Fruit fly (Drosophila melanogaster): ENCODE measurements around the gene mRpL2.

mRpL2 gene

DNA sequence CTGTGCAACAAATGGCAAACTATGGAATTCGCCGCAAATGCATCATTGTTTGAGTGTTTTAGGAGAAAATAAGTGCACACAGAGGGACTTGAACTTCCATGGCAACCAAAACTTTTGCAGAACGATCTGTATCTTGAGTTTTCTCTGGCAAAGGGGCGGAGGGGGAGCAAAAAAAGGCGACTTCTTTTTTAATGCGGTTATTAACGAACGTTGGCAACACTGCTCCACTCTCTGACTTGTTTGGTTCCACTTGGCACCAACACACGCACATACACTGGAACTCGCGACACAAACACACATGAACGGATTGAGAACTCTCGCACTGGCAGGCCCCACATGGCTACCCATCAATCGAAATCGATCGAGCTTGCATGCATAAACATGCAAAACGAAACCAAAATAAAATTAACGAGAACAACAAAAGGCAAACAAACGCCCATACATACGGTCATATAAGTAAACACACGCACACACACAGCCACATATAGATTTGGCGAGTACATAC is 1.2 kb upstream of the mRpL2 start (continued):
- TF ChIP-seq HLH4C (GFP tag; IDR thresholded peaks at IDR 0.05; ENCODE audit: partially characterized antibody) (no peak), CG6854 (GFP tag; optimal IDR thresholded peaks at IDR 0.05) (no peak), repo (GFP tag; optimal IDR thresholded peaks at IDR 0.05) (no peak), CG12236 (GFP tag; optimal IDR thresholded peaks at IDR 0.05) (no peak), CG6654 (GFP tag; optimal IDR thresholded peaks at IDR 0.05) (no peak), sd (tag; optimal IDR thresholded peaks at IDR 0.05) (no peak), vfl (GFP tag; optimal IDR thresholded peaks at IDR 0.05) (no peak), ATbp (GFP tag; optimal IDR thresholded peaks at IDR 0.05) (no peak), nau (GFP tag; optimal IDR thresholded peaks at IDR 0.05) (no peak), pros (GFP tag; optimal IDR thresholded peaks at IDR 0.05) (no peak), prd (optimal IDR thresholded peaks at IDR 0.05) (no peak), prd (GFP tag; IDR thresholded peaks at IDR 0.05) (0 out of 3 replicates have a peak, but pooled peaks have one; percentile 9), Atf-2 (GFP tag; optimal IDR thresholded peaks at IDR 0.05) (no peak), Hr51 (GFP tag; optimal IDR thresholded peaks at IDR 0.05) (no peak), Neu2 (GFP tag; optimal IDR thresholded peaks at IDR 0.05; ENCODE audit: borderline replicate concordance) (no peak), ash1 (GFP tag; optimal IDR thresholded peaks at IDR 0.05) (no peak), gcm (GFP tag; optimal IDR thresholded peaks at IDR 0.05) (no peak), CG12391 (tag; optimal IDR thresholded peaks at IDR 0.05) (no peak), CG33557 (GFP tag; optimal IDR thresholded peaks at IDR 0.05) (no peak), CG17802 (tag; optimal IDR thresholded peaks at IDR 0.05) (no peak), luna (GFP tag; optimal IDR thresholded peaks at IDR 0.05) (no peak), CG18476 (GFP tag; optimal IDR thresholded peaks at IDR 0.05) (no peak), CG10654 (GFP tag; optimal IDR thresholded peaks at IDR 0.05) (no peak), ranshi (GFP tag; IDR thresholded peaks at IDR 0.05) (no peak), CG15479 (GFP tag; optimal IDR thresholded peaks at IDR 0.05) (no peak), Stat92E (GFP tag; optimal IDR thresholded peaks at IDR 0.05) (no peak), MTF-1 (GFP tag; optimal IDR thresholded peaks at IDR 0.05; ENCODE audit: borderline replicate concordance) (no peak), Drgx (GFP tag; IDR thresholded peaks at IDR 0.05) (peak; percentile 33; the same call in 1 of the 2 replicates), shn (GFP tag; optimal IDR thresholded peaks at IDR 0.05) (no peak), CG1024 (GFP tag; IDR thresholded peaks at IDR 0.05) (no peak), CHES-1-like (GFP tag; optimal IDR thresholded peaks at IDR 0.05) (no peak), Ada2b (GFP tag; IDR thresholded peaks at IDR 0.05) (no peak), CG7928 (GFP tag; optimal IDR thresholded peaks at IDR 0.05) (no peak), wek (GFP tag; optimal IDR thresholded peaks at IDR 0.05) (no peak), Hr3 (GFP tag; optimal IDR thresholded peaks at IDR 0.05) (no peak), eyg (GFP tag; optimal IDR thresholded peaks at IDR 0.05) (no peak), rib (GFP tag; IDR thresholded peaks at IDR 0.05) (no peak), CG5953 (GFP tag; IDR thresholded peaks at IDR 0.05) (no peak), Ravus (GFP tag; IDR thresholded peaks at IDR 0.05) (no peak), NFAT (GFP tag; IDR thresholded peaks at IDR 0.05) (peak; percentile 52; the same call in 1 of the 2 replicates), Asciz (GFP tag; optimal IDR thresholded peaks at IDR 0.05) (no peak), row (GFP tag; IDR thresholded peaks at IDR 0.05) (peak; percentile 44), HLH54F (GFP tag; optimal IDR thresholded peaks at IDR 0.05) (peak; percentile 21), gfzf (GFP tag; optimal IDR thresholded peaks at IDR 0.05) (no peak), CG10274 (GFP tag; optimal IDR thresholded peaks at IDR 0.05) (no peak), CG17385 (GFP tag; optimal IDR thresholded peaks at IDR 0.05) (no peak), h (optimal IDR thresholded peaks at IDR 0.05) (no peak), Gug (GFP tag; IDR thresholded peaks at IDR 0.05) (peak; percentile 40; the same call in 1 of the 4 replicates), fru (optimal IDR thresholded peaks at IDR 0.05) (no peak), gsb-n (tag; optimal IDR thresholded peaks at IDR 0.05) (no peak), fd96Cb (tag; optimal IDR thresholded peaks at IDR 0.05) (no peak)

All from whole organism, embryonic.